Worm (Caenorhabditis elegans) whole organism, L4 larva: ENCODE results near the gene rnp-7.

ENCODE experiments used
- D1046.2 ChIP-seq: fragments of 200-800 bp; sonication (Bioruptor generic); IDR thresholded peaks from 2 replicates; pipeline ENCODE4 v1.3.6; 2022; ENCODE audit warnings: missing genetic modification characterization, missing compliant biosample characterization
- F26F4.8 ChIP-seq: fragments of 200-800 bp; sonication (Bioruptor generic); conservative IDR thresholded peaks from 2 replicates; pipeline ENCODE4 v1.3.6; 2022; ENCODE audit warnings: missing genetic modification characterization, missing compliant biosample characterization
- F49E8.2 ChIP-seq: sonication (generic microtip); optimal IDR thresholded peaks from 2 replicates; lab custom pipeline; 2016; ENCODE audit warnings: missing compliant biosample characterization, mild to moderate bottlenecking, missing genetic modification characterization, borderline replicate concordance
- T26A8.4 ChIP-seq: fragments of 200-800 bp; sonication (Bioruptor generic); IDR thresholded peaks from 2 replicates; pipeline ENCODE4 v1.3.6; 2022; ENCODE audit warnings: missing genetic modification characterization, missing compliant biosample characterization
- Y48G9A.11 ChIP-seq: fragments of 200-800 bp; sonication (Bioruptor generic); IDR thresholded peaks from 2 replicates; pipeline ENCODE4 v1.3.6; 2022; ENCODE audit warnings: missing genetic modification reagents, missing genetic modification characterization, missing compliant biosample characterization
- Y75B8A.6 ChIP-seq: fragments of 200-800 bp; sonication (Bioruptor generic); IDR thresholded peaks from 2 replicates; pipeline ENCODE4 v1.3.6; 2022; ENCODE audit warnings: missing genetic modification reagents, missing genetic modification characterization, missing compliant biosample characterization
- aly-2 ChIP-seq: sonication (generic microtip); optimal IDR thresholded peaks from 2 replicates; lab custom pipeline; 2018; ENCODE audit warnings: missing biosample characterization, missing genetic modification characterization
- ceh-20 ChIP-seq: fragments of 200-800 bp; sonication (Bioruptor generic); IDR thresholded peaks from 2 replicates; pipeline ENCODE4 v1.3.6; 2022; ENCODE audit warnings: missing genetic modification reagents, missing genetic modification characterization, missing compliant biosample characterization
- ceh-32 ChIP-seq: sonication (generic microtip); optimal IDR thresholded peaks from 2 replicates; lab custom pipeline; 2016; ENCODE audit warnings: mild to moderate bottlenecking, missing genetic modification characterization, missing compliant biosample characterization; ENCODE audit not compliant: poor library complexity
- ceh-44 ChIP-seq: fragments of 200-800 bp; sonication (Bioruptor generic); IDR thresholded peaks from 2 replicates; pipeline ENCODE4 v1.3.6; 2022; ENCODE audit warnings: missing genetic modification reagents, missing genetic modification characterization, missing compliant biosample characterization
- ceh-62 ChIP-seq: sonication (generic microtip); optimal IDR thresholded peaks from 2 replicates; lab custom pipeline; 2017; ENCODE audit warnings: missing biosample characterization, missing genetic modification characterization
- ceh-82 ChIP-seq: sonication (generic microtip); optimal IDR thresholded peaks from 2 replicates; lab custom pipeline; 2017; ENCODE audit warnings: missing biosample characterization, missing genetic modification characterization
- cey-2 ChIP-seq: sonication (generic microtip); optimal IDR thresholded peaks from 3 replicates; lab custom pipeline; 2017; ENCODE audit warnings: missing genetic modification characterization, mild to moderate bottlenecking, missing compliant biosample characterization, antibody characterized with exemption, borderline replicate concordance; ENCODE audit not compliant: insufficient read depth
- ctbp-1 ChIP-seq: fragments of 200-800 bp; sonication (Bioruptor generic); IDR thresholded peaks from 2 replicates; pipeline ENCODE4 v1.3.6; 2022; ENCODE audit warnings: missing genetic modification reagents, missing genetic modification characterization, missing compliant biosample characterization
- daf-19 ChIP-seq: fragments of 200-800 bp; sonication (Bioruptor generic); conservative IDR thresholded peaks from 2 replicates; pipeline ENCODE4 v1.3.6; 2022; ENCODE audit warnings: missing genetic modification characterization, missing compliant biosample characterization
- daf-8 ChIP-seq: fragments of 200-800 bp; sonication (Bioruptor generic); IDR thresholded peaks from 2 replicates; pipeline ENCODE4 v1.3.6; 2022; ENCODE audit warnings: missing genetic modification characterization, missing compliant biosample characterization
- dmd-6 ChIP-seq: fragments of 200-800 bp; sonication (Bioruptor generic); IDR thresholded peaks from 2 replicates; pipeline ENCODE4 v1.3.6; 2022; ENCODE audit warnings: missing genetic modification reagents, missing genetic modification characterization, missing compliant biosample characterization
- dmd-9 ChIP-seq: fragments of 200-800 bp; sonication (Bioruptor generic); IDR thresholded peaks from 2 replicates; pipeline ENCODE4 v1.3.6; 2022; ENCODE audit warnings: missing genetic modification reagents, missing genetic modification characterization, missing compliant biosample characterization
- duxl-1 ChIP-seq: sonication (generic microtip); optimal IDR thresholded peaks from 2 replicates; lab custom pipeline; 2016; ENCODE audit warnings: mild to moderate bottlenecking, missing genetic modification characterization, moderate library complexity, missing compliant biosample characterization; ENCODE audit not compliant: poor library complexity
- dve-1 ChIP-seq: sonication (generic microtip); optimal IDR thresholded peaks from 2 replicates; lab custom pipeline; 2017; ENCODE audit warnings: antibody characterized with exemption, mild to moderate bottlenecking, missing genetic modification characterization, missing compliant biosample characterization; ENCODE audit not compliant: insufficient read depth
- egl-43 ChIP-seq: fragments of 200-800 bp; sonication (Bioruptor generic); IDR thresholded peaks from 2 replicates; pipeline ENCODE4 v1.3.6; 2022; ENCODE audit warnings: missing genetic modification reagents, missing genetic modification characterization, missing compliant biosample characterization
- fos-1 ChIP-seq: fragments of 150-350 bp; optimal IDR thresholded peaks from 2 replicates; lab custom pipeline; 2014; ENCODE audit warnings: missing biosample characterization, missing genetic modification characterization
- gei-8 ChIP-seq: fragments of 200-800 bp; sonication (Bioruptor generic); optimal IDR thresholded peaks from 2 replicates; lab custom pipeline; 2018; ENCODE audit warnings: mild to moderate bottlenecking, missing genetic modification characterization, missing compliant biosample characterization
- hlh-30 ChIP-seq: sonication (generic microtip); optimal IDR thresholded peaks from 2 replicates; lab custom pipeline; 2017; ENCODE audit warnings: antibody characterized with exemption, mild to moderate bottlenecking, missing genetic modification characterization, missing compliant biosample characterization; ENCODE audit not compliant: insufficient read depth
- hmg-1.1 ChIP-seq: fragments of 200-800 bp; sonication (Bioruptor generic); IDR thresholded peaks from 2 replicates; pipeline ENCODE4 v1.3.6; 2022; ENCODE audit warnings: missing genetic modification reagents, missing genetic modification characterization, missing compliant biosample characterization
- jun-1 ChIP-seq: fragments of 150-350 bp; optimal IDR thresholded peaks from 2 replicates; lab custom pipeline; 2014; ENCODE audit warnings: missing biosample characterization, missing genetic modification reagents, missing genetic modification characterization
- lim-7 ChIP-seq: fragments of 200-800 bp; sonication (Bioruptor generic); IDR thresholded peaks from 2 replicates; pipeline ENCODE4 v1.3.6; 2022; ENCODE audit warnings: missing genetic modification characterization, missing compliant biosample characterization
- lin-13 ChIP-seq: fragments of 150-350 bp; optimal IDR thresholded peaks from 2 replicates; lab custom pipeline; 2014; ENCODE audit warnings: missing biosample characterization, missing genetic modification reagents, missing genetic modification characterization
- lin-29 ChIP-seq: fragments of 200-800 bp; sonication (Bioruptor generic); IDR thresholded peaks from 2 replicates; pipeline ENCODE4 v1.3.6; 2022; ENCODE audit warnings: missing genetic modification reagents, missing genetic modification characterization, missing compliant biosample characterization
- lin-38 ChIP-seq: fragments of 200-800 bp; sonication (Bioruptor generic); IDR thresholded peaks from 2 replicates; pipeline ENCODE4 v1.3.6; 2022; ENCODE audit warnings: missing genetic modification reagents, missing genetic modification characterization, missing compliant biosample characterization
- lin-39 ChIP-seq: fragments of 150-350 bp; optimal IDR thresholded peaks from 2 replicates; lab custom pipeline; 2014; ENCODE audit warnings: missing biosample characterization, missing genetic modification reagents, missing genetic modification characterization
- lsy-2 ChIP-seq, 2 experiments: fragments of 150-350 bp in 1 of 2; sonication (generic microtip) in 1 of 2; optimal IDR thresholded peaks; 2 replicates each; lab custom pipeline; 2014 to 2017; ENCODE audit warnings: missing biosample characterization in 2 of 2, missing genetic modification characterization in 2 of 2
- madf-9 ChIP-seq: fragments of 200-800 bp; sonication (Bioruptor generic); conservative IDR thresholded peaks from 2 replicates; pipeline ENCODE4 v1.3.6; 2022; ENCODE audit warnings: missing genetic modification reagents, missing genetic modification characterization, missing compliant biosample characterization
- mxl-3 ChIP-seq: fragments of 200-800 bp; sonication (Bioruptor generic); optimal IDR thresholded peaks from 2 replicates; lab custom pipeline; 2018; ENCODE audit warnings: mild to moderate bottlenecking, missing genetic modification characterization, missing compliant biosample characterization
- nhr-10 ChIP-seq: fragments of 150-350 bp; optimal IDR thresholded peaks from 2 replicates; lab custom pipeline; 2014; ENCODE audit warnings: missing biosample characterization, missing genetic modification characterization
- nhr-102 ChIP-seq: sonication (generic microtip); optimal IDR thresholded peaks from 2 replicates; lab custom pipeline; 2016; ENCODE audit warnings: mild to moderate bottlenecking, missing genetic modification characterization, moderate library complexity, missing compliant biosample characterization
- nhr-11 ChIP-seq: fragments of 150-350 bp; optimal IDR thresholded peaks from 2 replicates; lab custom pipeline; 2014; ENCODE audit warnings: missing biosample characterization, missing genetic modification characterization
- nhr-28 ChIP-seq: fragments of 150-350 bp; optimal IDR thresholded peaks from 2 replicates; lab custom pipeline; 2014; ENCODE audit warnings: missing biosample characterization, missing genetic modification characterization
- pha-4 ChIP-seq, 2 experiments: fragments of 150-350 bp in 1 of 2; fragments of 200-800 bp in 1 of 2; sonication (Bioruptor generic) in 1 of 2; IDR thresholded peaks in 1 of 2; optimal IDR thresholded peaks in 1 of 2; 2 replicates each; pipeline versions ENCODE4 v1.3.6 to Lab custom; 2014 to 2022; ENCODE audit warnings: missing genetic modification characterization in 2 of 2, missing genetic modification reagents in 2 of 2, missing biosample characterization in 1 of 2, missing compliant biosample characterization in 1 of 2
- pqm-1 ChIP-seq: sonication (generic microtip); optimal IDR thresholded peaks from 2 replicates; lab custom pipeline; 2017; ENCODE audit warnings: missing biosample characterization, missing genetic modification characterization
- rbr-2 ChIP-seq: sonication (generic microtip); optimal IDR thresholded peaks from 2 replicates; lab custom pipeline; 2016; ENCODE audit warnings: missing genotype, missing genetic modification characterization, missing compliant biosample characterization
- sdz-12 ChIP-seq: fragments of 200-800 bp; sonication (Bioruptor generic); optimal IDR thresholded peaks from 2 replicates; lab custom pipeline; 2018; ENCODE audit warnings: mild to moderate bottlenecking, missing genetic modification characterization, missing compliant biosample characterization
- snpc-1.2 ChIP-seq: fragments of 200-800 bp; sonication (Bioruptor generic); IDR thresholded peaks from 2 replicates; pipeline ENCODE4 v1.3.6; 2022; ENCODE audit warnings: missing genetic modification reagents, missing genetic modification characterization, missing compliant biosample characterization
- spr-1 ChIP-seq: sonication (generic microtip); optimal IDR thresholded peaks from 2 replicates; lab custom pipeline; 2016; ENCODE audit warnings: mild to moderate bottlenecking, missing genetic modification characterization, missing compliant biosample characterization
- unc-39 ChIP-seq: sonication (generic microtip); optimal IDR thresholded peaks from 2 replicates; lab custom pipeline; 2017; ENCODE audit warnings: missing biosample characterization, missing genetic modification characterization
- vab-7 ChIP-seq: fragments of 200-800 bp; sonication (Bioruptor generic); IDR thresholded peaks from 2 replicates; pipeline ENCODE4 v1.3.6; 2022; ENCODE audit warnings: missing genetic modification reagents, missing genetic modification characterization, missing compliant biosample characterization
- zag-1 ChIP-seq: fragments of 150-350 bp; optimal IDR thresholded peaks from 2 replicates; lab custom pipeline; 2014; ENCODE audit warnings: missing biosample characterization, missing genetic modification characterization
- zfp-2 ChIP-seq: sonication (generic microtip); optimal IDR thresholded peaks from 2 replicates; lab custom pipeline; 2016; ENCODE audit warnings: mild to moderate bottlenecking, missing genetic modification characterization, missing compliant biosample characterization
- zfp-3 ChIP-seq: fragments of 200-800 bp; sonication (Bioruptor generic); conservative IDR thresholded peaks from 2 replicates; pipeline ENCODE4 v1.3.6; 2022; ENCODE audit warnings: missing genetic modification reagents, missing genetic modification characterization, missing compliant biosample characterization
- zip-11 ChIP-seq: fragments of 200-800 bp; sonication (Bioruptor generic); IDR thresholded peaks from 2 replicates; pipeline ENCODE4 v1.3.6; 2022; ENCODE audit warnings: missing genetic modification characterization, missing compliant biosample characterization
- ztf-7 ChIP-seq: fragments of 150-350 bp; optimal IDR thresholded peaks from 2 replicates; lab custom pipeline; 2014; ENCODE audit warnings: missing biosample characterization, missing genetic modification characterization

The rnp-7 gene

DNA sequence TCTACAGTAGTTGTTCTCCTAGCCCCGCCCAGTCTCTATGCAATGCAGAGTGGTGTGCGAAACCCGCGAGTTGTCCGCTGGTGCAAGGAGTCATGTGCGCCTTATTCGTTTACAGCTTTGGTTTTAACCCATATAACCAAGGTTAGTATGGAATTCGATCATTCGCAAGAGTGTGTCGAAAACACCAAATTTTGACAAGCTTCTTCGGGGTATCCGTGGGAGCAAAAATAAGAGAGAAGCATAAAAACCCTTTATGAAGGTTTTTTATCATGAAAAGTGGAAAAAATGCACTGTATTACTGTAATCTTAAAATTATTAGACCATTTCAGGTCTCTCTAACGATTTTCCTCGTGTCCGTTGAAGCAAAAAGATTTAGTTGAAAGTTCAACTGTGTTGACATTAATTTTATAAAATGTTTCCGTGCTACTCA lies 18.8 kb downstream of the rnp-7 start (continued):
- TF ChIP-seq dmd-9 (GFP tag; lab: Robert Waterston, UW) (no peak), daf-19 (0 out of 2 replicates have a peak, but pooled peaks have one; percentile 56), zag-1 (tag; lab: Kevin White, UChicago) (no peak), pha-4 (GFP tag; IDR thresholded peaks at IDR 0.05; lab: Robert Waterston, UW) (no peak), pha-4 (tag; optimal IDR thresholded peaks at IDR 0.05; lab: Kevin White, UChicago) (no peak), ceh-44 (GFP tag; lab: Robert Waterston, UW) (peak; percentile 61; the same call in 1 of the 2 replicates), hmg-1.1 (no peak), zip-11 (GFP tag; lab: Robert Waterston, UW) (no peak), lin-39 (tag; lab: Kevin White, UChicago) (no peak), F49E8.2 (tag; lab: Kevin White, UChicago) (peak; percentile 68), ceh-82 (tag; lab: Kevin White, UChicago) (no peak), unc-39 (tag; lab: Kevin White, UChicago) (no peak), rbr-2 (tag; lab: Kevin White, UChicago) (peak; percentile 28), Y48G9A.11 (GFP tag; lab: Robert Waterston, UW) (peak; percentile 68; the same call in 1 of the 2 replicates), T26A8.4 (peak; percentile 91), hlh-30 (tag; lab: Kevin White, UChicago) (peak; percentile 65), ceh-32 (tag; lab: Kevin White, UChicago) (no peak), snpc-1.2 (GFP tag; lab: Robert Waterston, UW) (peak; percentile 71), duxl-1 (tag; lab: Kevin White, UChicago) (peak; percentile 33), nhr-10 (no peak), lim-7 (no peak), ctbp-1 (GFP tag; lab: Robert Waterston, UW) (no peak), lsy-2 (tag; optimal IDR thresholded peaks at IDR 0.05; lab: Kevin White, UChicago) (peak in 1 of 2 experiments; percentile 56), pqm-1 (tag; lab: Kevin White, UChicago) (no peak), dmd-6 (GFP tag; lab: Robert Waterston, UW) (no peak), zfp-3 (GFP tag; lab: Robert Waterston, UW) (no peak), vab-7 (GFP tag; lab: Robert Waterston, UW) (no peak), ceh-20 (GFP tag; lab: Robert Waterston, UW) (no peak), zfp-2 (tag; lab: Kevin White, UChicago) (no peak), spr-1 (tag; lab: Kevin White, UChicago) (peak; percentile 47), lin-29 (GFP tag; lab: Robert Waterston, UW) (no peak), ceh-62 (no peak), mxl-3 (GFP tag; lab: Kevin White, UChicago) (no peak), gei-8 (GFP tag; lab: Kevin White, UChicago) (no peak), cey-2 (no peak), D1046.2 (no peak), ztf-7 (tag; lab: Kevin White, UChicago) (no peak), daf-8 (GFP tag; lab: Robert Waterston, UW) (no peak), aly-2 (tag; lab: Kevin White, UChicago) (no peak), nhr-11 (no peak), lin-38 (GFP tag; lab: Robert Waterston, UW) (peak; percentile 64), F26F4.8 (GFP tag; lab: Robert Waterston, UW) (no peak), nhr-28 (no peak), fos-1 (tag; lab: Kevin White, UChicago) (no peak), Y75B8A.6 (GFP tag; lab: Robert Waterston, UW) (no peak), lin-13 (GFP tag; lab: Kevin White, UChicago) (peak; percentile 39), dve-1 (tag; lab: Kevin White, UChicago) (peak; percentile 51), sdz-12 (no peak), nhr-102 (peak; percentile 55), egl-43 (no peak), madf-9 (no peak), jun-1 (tag; lab: Kevin White, UChicago) (no peak)
